Fruit fly (Drosophila melanogaster): ENCODE data around the gene Os-C.

DNA sequence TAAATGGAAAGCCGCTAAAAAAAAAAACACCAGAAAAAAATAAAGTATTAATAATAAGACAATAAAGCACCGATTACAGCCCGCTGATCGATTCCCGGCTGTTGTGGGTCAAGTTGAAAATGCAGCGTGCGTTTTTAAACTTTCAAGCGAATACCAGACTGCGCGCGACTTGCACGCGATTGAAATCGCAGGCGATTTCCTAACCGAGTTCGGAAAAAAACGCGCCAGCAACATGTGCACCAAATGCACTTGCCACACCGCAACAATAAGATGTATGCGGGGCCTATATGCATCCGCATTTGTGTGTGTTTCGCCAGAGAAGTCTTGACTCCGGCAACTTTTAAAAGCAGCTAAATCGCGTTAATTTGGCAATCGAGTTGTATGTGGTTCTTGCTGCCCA, 12.7 kb downstream of the Os-C start:
- TF ChIP-seq CG8478 (optimal IDR thresholded peaks at IDR 0.05) = no peak
- no peak for TF ChIP-seq CTCF (optimal IDR thresholded peaks at IDR 0.05)
